Worm (Caenorhabditis elegans) whole organism, early embryonic: ENCODE measurements around the gene ugt-15.

Experiments
- ama-1 ChIP-seq: fragments of 150-350 bp; optimal IDR thresholded peaks from 2 replicates; lab custom pipeline; 2014
- ceh-36 ChIP-seq: sonication (generic microtip); optimal IDR thresholded peaks from 2 replicates; lab custom pipeline; 2016; ENCODE audit warnings: missing genetic modification characterization, inconsistent platforms, missing compliant biosample characterization
- flt-1 ChIP-seq: fragments of 200-800 bp; sonication (Bioruptor generic); IDR thresholded peaks from 2 replicates; pipeline ENCODE4 v1.3.6; 2022; ENCODE audit warnings: missing genetic modification characterization, missing compliant biosample characterization
- tra-4 ChIP-seq: sonication (generic microtip); optimal IDR thresholded peaks from 2 replicates; lab custom pipeline; 2017; ENCODE audit warnings: missing genetic modification characterization, missing compliant biosample characterization

DNA sequence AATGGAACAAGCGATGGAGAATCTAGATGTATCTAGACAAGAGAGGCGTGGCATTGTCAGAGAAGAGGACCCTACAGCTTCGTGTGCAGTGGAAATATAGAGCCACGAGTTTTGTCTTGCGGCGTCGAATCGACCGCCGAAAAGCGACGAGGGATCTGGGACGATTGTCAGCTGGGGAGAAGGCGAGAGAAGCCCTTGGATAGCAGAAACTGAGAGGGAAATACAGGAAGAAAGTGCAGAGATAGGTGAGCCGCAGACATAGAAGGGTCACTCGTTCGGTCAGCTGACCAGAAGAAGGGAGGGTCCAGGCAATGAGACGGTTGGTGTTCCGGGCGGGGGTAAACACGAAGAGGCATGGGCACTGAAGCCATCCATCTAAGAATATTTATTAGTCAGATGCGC, 12.8 kb upstream of the ugt-15 start:
- TF ChIP-seq ceh-36 (tag; lab: Kevin White, UChicago) (no peak), ama-1 (no peak), tra-4 (tag; lab: Kevin White, UChicago) (no peak), flt-1 (GFP tag; lab: Robert Waterston, UW) (no peak)
